Fruit fly (Drosophila melanogaster) whole organism, larva: Measurements from ENCODE around the gene Slc25A46a.

Source experiments
- noc ChIP-seq: fragments of 200-800 bp; sonication (Bioruptor generic); optimal IDR thresholded peaks from 3 replicates; lab custom pipeline; 2019; ENCODE audit warnings: missing biosample characterization, mild to moderate bottlenecking, missing genetic modification characterization, moderate library complexity

Gene Slc25A46a

DNA sequence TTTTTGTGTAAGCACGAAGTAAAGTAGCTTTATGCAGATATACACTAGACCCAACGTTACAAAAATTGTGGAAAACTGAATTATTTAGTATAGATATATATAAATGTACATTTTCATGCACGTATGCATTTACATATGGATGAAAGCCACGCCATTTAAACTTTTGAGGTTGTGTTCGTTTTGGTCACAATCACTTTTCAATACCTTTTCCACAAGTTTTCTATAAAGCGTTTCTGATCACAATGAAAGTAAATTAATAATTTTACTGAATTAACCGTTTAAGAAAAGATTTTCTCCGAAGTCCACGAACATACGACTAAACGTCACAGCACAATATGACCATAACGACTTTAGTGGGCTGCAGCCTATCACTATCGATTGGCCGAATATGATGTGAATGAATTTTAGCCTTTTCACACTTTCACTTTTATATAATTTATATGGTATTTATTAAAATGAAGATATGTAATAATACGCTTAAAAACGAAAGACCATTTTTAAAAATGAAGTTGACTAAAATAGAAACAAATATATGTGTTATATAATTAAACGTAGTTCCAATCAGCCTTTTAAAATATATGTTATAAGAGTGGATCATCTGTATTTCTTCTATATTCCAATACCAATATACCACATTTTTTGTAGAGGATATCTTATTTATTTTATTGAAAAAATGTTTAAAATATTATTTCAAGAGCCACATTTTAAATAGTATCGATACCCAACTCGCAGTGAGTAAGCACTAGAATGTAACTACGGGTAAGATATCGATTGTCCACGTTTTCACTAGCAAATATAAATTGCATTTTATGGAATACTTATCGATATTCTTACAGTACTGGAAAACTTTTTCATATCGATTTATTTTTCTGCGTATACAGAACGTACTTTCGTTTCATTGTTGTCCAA, 8.3 kb downstream of the Slc25A46a start, which contains the start of the genes CG46312, eIF5 and exd:
TSS of gene CG46312 (minus strand) at position 357 of the 909 bp plus-strand sequence.
TSS of gene eIF5 (minus strand) at position 357 of the 909 bp plus-strand sequence.
TSS of gene exd (plus strand) at position 851 of the 909 bp plus-strand sequence.
- TF ChIP-seq noc (tag; lab: Kevin White, UChicago): no peak

DNA sequence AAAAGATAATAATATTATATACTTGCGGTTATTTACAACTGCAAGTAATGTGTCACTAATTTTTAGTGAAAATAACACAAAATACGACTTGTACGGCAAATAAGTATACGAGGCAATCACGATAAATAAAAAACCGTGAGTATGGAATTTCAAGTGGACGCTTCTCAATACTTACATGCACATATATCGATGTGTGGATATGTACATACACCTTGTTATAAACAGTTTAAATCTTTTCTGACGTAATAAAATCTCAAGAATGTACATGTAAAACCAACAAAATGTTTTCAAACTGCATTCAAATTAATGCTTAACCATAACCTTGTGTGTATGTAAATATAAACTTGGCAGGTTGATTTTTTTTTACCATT, 8.9 kb downstream of the Slc25A46a start:
- no peak for TF ChIP-seq noc (tag; lab: Kevin White, UChicago)

DNA sequence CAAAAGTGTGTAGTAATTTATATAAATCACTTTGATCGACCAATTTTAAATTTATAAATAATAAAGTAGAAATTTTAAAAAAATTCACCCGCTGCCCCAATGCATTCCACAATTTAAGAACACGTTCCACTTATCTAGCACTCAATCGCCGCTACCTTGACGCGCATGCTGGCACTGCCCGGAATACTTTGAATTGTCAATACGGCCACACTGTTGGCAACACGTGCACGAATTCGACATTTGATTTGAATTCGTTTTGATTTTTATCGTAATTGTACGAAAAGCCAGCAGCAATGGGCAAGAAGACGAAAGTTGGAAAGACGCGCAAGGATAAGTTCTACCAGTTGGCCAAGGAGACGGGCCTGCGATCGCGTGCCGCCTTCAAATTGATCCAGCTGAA, 13.3 kb downstream of the Slc25A46a start, which contains the start of gene CG8939:
TSS of gene CG8939 (plus strand) at position 186 of the 400 bp plus-strand sequence.
- no peak for TF ChIP-seq noc (tag; lab: Kevin White, UChicago)

DNA sequence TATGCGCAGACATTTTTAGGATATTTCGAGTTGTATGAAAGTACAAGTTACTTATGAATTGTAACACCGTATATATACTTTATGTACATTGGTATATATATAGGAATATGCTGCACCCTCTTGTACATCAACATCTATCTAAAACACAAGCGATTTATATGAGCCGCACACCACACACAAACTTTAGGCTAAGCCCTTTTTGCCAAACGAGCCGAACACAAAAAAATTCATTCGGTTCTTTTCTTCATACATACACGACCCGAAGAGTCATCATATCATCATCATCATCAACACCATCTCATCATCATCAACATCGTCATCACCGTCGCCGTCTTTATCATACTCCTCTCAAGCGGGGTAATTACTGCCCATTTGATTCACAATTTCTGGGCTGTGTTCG, 21.5 kb downstream of the Slc25A46a start:
- no peak for TF ChIP-seq noc (tag; lab: Kevin White, UChicago)

DNA sequence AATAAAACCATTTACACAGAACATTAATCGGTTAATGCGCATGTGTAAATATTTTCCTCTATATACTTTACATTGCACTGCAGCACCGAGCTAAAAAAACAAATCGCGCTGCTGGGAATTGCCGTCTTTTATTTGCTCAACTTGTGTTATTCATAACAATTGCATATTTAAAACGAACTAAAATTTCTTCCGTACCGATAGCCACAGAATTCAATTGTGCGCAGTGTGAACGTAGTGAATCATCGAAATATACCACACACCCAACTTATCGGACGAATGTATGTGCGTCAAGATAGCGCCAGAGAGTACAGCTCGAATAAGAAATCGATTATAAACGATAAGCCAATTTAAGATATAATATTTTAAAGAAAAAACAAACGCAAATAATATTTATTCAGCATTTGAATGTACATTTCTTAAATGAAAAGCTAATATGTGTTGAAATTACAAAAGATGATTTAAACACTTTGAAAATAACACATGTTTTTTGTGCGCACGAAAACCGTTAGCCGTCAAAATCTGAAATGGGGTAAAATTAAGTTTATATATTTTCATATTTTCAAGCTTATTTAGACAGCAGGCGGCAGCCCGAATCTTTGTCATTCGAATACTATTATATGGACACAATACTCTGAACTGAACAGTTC, 22.1 kb downstream of the Slc25A46a start, which contains the start of the genes vap and CG12698:
TSS of gene vap (minus strand) at position 262 of the 647 bp plus-strand sequence.
TSS of gene CG12698 (plus strand) at position 597 of the 647 bp plus-strand sequence.
- TF ChIP-seq noc (tag; lab: Kevin White, UChicago): no peak

DNA sequence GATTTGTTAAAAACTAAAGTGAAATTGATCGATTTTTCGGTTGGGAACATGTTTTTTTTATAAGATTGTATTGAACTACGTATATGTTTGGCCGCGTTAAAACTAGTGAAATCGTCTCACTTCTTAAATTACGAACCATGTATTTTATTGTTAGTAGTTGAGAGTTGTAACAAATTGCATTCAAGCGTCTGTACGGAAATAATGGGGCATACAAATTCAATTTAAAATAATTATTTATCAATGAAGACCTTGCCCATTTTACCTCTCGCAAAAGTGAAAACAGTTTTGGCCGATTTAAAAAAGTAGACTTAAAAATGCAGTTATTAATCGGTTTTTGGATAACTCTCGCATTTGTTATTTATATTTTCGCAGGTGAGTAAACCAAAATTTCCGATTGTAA, 25.2 kb downstream of the Slc25A46a start, which contains the start of gene Muc14A:
TSS of gene Muc14A (plus strand) at position 301 of the 400 bp plus-strand sequence.
- TF ChIP-seq noc (tag; lab: Kevin White, UChicago): no peak
